Fruit fly (Drosophila melanogaster) ovary, adult (tissue): Measurements from ENCODE around the gene Ank.

Source experiments
- CG17801 ChIP-seq: fragments of 200-800 bp; optimal IDR thresholded peaks from 2 replicates; lab custom pipeline; 2019; ENCODE audit warnings: missing biosample characterization, mild to moderate bottlenecking, missing genetic modification characterization, moderate library complexity; ENCODE audit not compliant: partially characterized antibody

Gene Ank

dm6 chr4:87278-87677, 42.4 kb downstream of the Ank start:
- TF ChIP-seq CG17801 (GFP tag; lab: Kevin White, UChicago) = no peak

dm6 chr4:84868-85267, 44.8 kb downstream of the Ank start:
- TF ChIP-seq CG17801 (GFP tag; lab: Kevin White, UChicago) = no peak

dm6 chr4:76157-76556, 53.5 kb downstream of the Ank start:
- TF ChIP-seq CG17801 (GFP tag; lab: Kevin White, UChicago) = no peak

dm6 chr4:70127-70904, 59.3 kb downstream of the Ank start:
- no peak for TF ChIP-seq CG17801 (GFP tag; lab: Kevin White, UChicago)

dm6 chr4:68949-69742, 60.5 kb downstream of the Ank start, which contains the start of gene pan:
pan (plus strand) TSS chr4:69326.
- TF ChIP-seq CG17801 (GFP tag; lab: Kevin White, UChicago) = no peak

dm6 chr4:68184-68948, 61.3 kb downstream of the Ank start:
- no peak for TF ChIP-seq CG17801 (GFP tag; lab: Kevin White, UChicago)

dm6 chr4:67063-67684, 62.5 kb downstream of the Ank start, which contains the start of gene RpS3A:
RpS3A (minus strand) TSS chr4:67207.
- TF ChIP-seq CG17801 (GFP tag; lab: Kevin White, UChicago) = peak; percentile 91
